Fruit fly (Drosophila melanogaster): ENCODE data around the gene CG14708.

The CG14708 gene

DNA sequence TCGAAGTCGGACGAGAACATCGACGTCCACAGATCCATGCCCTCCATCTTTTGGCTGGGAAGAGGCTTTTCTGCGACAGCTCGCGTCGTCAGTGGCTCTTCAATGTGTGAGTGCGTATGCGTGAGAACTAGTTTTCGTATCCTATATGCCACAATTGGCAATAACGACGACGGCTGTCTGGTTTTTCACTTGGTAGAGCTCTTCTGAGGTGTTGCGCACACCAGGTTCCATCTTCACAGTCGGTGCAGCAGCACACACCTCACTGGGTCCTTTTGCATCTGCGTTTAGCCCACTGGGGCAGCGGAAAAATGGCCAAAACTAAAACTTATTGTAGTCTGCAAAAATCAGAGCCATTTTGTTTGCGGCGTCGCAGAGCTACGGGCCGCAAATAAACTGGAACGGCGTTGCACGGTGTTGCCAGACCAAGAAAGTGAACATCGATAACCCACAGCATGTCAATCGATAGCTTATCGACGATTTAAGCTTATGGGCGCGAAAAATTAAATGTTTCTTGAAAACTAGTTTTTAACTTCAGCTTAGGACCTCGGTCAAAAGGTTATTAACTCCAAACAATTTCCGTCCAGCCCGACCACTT, 35.9 kb downstream of the CG14708 start, which contains the start of gene CG6791 (continued):
- TF ChIP-seq gsb (GFP tag; IDR thresholded peaks at IDR 0.05) (no peak), cwo (GFP tag; optimal IDR thresholded peaks at IDR 0.05) (no peak), Camta (GFP tag; optimal IDR thresholded peaks at IDR 0.05) (no peak), en (GFP tag; optimal IDR thresholded peaks at IDR 0.05) (no peak), sna (GFP tag; IDR thresholded peaks at IDR 0.05; ENCODE audit: partially characterized antibody) (peak; percentile 78), CG2129 (GFP tag; IDR thresholded peaks at IDR 0.05; ENCODE audit: partially characterized antibody) (peak; percentile 57; the same call in 1 of the 2 replicates), CG4617 (GFP tag; optimal IDR thresholded peaks at IDR 0.05; ENCODE audit: borderline replicate concordance) (peak; percentile 72), dimm (GFP tag; IDR thresholded peaks at IDR 0.05) (no peak), CG8944 (GFP tag; optimal IDR thresholded peaks at IDR 0.05) (no peak), Stat92E (GFP tag; optimal IDR thresholded peaks at IDR 0.05) (peak in 1 of 3 experiments; percentile 13), Ets97D (GFP tag; optimal IDR thresholded peaks at IDR 0.05) (peak; percentile 22), nom (GFP tag; optimal IDR thresholded peaks at IDR 0.05) (no peak), CG15011 (GFP tag; optimal IDR thresholded peaks at IDR 0.05) (no peak), inv (GFP tag; IDR thresholded peaks at IDR 0.05; ENCODE audit: partially characterized antibody) (peak; percentile 69), CG12236 (GFP tag; optimal IDR thresholded peaks at IDR 0.05) (no peak), B-H2 (GFP tag; optimal IDR thresholded peaks at IDR 0.05) (no peak), unc-4 (GFP tag; IDR thresholded peaks at IDR 0.05; ENCODE audit: partially characterized antibody) (peak; percentile 90), Atf6 (GFP tag; IDR thresholded peaks at IDR 0.05) (no peak), caup (GFP tag; optimal IDR thresholded peaks at IDR 0.05; ENCODE audit: severe bottlenecking) (no peak), cas (GFP tag; IDR thresholded peaks at IDR 0.05) (no peak), mld (GFP tag; IDR thresholded peaks at IDR 0.05; ENCODE audit: partially characterized antibody) (peak; percentile 71; the same call in 2 of the 3 replicates), Usf (GFP tag; optimal IDR thresholded peaks at IDR 0.05) (no peak), lov (optimal IDR thresholded peaks at IDR 0.05) (no peak), lov (GFP tag; IDR thresholded peaks at IDR 0.05) (no peak), Sry-δ (GFP tag; optimal IDR thresholded peaks at IDR 0.05) (peak; percentile 74), CG16863 (GFP tag; optimal IDR thresholded peaks at IDR 0.05) (no peak), Sin3A (optimal IDR thresholded peaks at IDR 0.05) (peak; percentile 51), pan (optimal IDR thresholded peaks at IDR 0.05) (no peak), pan (GFP tag; optimal IDR thresholded peaks at IDR 0.05 in 1 of 2, IDR thresholded peaks at IDR 0.05 in 1 of 2) (no peak), Scr (GFP tag; IDR thresholded peaks at IDR 0.05; ENCODE audit: partially characterized antibody) (peak; percentile 84), rib (GFP tag; IDR thresholded peaks at IDR 0.05) (no peak), ttk (GFP tag; IDR thresholded peaks at IDR 0.05) (no peak), ssp (GFP tag; IDR thresholded peaks at IDR 0.05) (no peak), CG9437 (GFP tag; optimal IDR thresholded peaks at IDR 0.05) (no peak), CG15073 (GFP tag; optimal IDR thresholded peaks at IDR 0.05) (no peak), oc (tag; optimal IDR thresholded peaks at IDR 0.05) (peak; percentile 91), CG2712 (tag; optimal IDR thresholded peaks at IDR 0.05) (no peak), CG10274 (GFP tag; optimal IDR thresholded peaks at IDR 0.05) (no peak), ci (GFP tag; IDR thresholded peaks at IDR 0.05) (no peak; the same call in 2 of the 3 replicates), abd-A (tag; optimal IDR thresholded peaks at IDR 0.05) (no peak), fru (optimal IDR thresholded peaks at IDR 0.05) (no peak), ewg (GFP tag; optimal IDR thresholded peaks at IDR 0.05) (peak; percentile 15), CG8924 (tag; optimal IDR thresholded peaks at IDR 0.05) (no peak), CG30431 (GFP tag; optimal IDR thresholded peaks at IDR 0.05) (no peak), Doc2 (GFP tag; IDR thresholded peaks at IDR 0.05) (no peak), tup (GFP tag; optimal IDR thresholded peaks at IDR 0.05) (no peak), bcd (GFP tag; optimal IDR thresholded peaks at IDR 0.05) (peak; percentile 11), zen2 (GFP tag; IDR thresholded peaks at IDR 0.05; ENCODE audit: partially characterized antibody) (peak; percentile 83), wdn (GFP tag; IDR thresholded peaks at IDR 0.05) (no peak), Hand (GFP tag; optimal IDR thresholded peaks at IDR 0.05) (no peak)
